Fruit fly (Drosophila melanogaster): ENCODE data around the gene CG7991.

DNA sequence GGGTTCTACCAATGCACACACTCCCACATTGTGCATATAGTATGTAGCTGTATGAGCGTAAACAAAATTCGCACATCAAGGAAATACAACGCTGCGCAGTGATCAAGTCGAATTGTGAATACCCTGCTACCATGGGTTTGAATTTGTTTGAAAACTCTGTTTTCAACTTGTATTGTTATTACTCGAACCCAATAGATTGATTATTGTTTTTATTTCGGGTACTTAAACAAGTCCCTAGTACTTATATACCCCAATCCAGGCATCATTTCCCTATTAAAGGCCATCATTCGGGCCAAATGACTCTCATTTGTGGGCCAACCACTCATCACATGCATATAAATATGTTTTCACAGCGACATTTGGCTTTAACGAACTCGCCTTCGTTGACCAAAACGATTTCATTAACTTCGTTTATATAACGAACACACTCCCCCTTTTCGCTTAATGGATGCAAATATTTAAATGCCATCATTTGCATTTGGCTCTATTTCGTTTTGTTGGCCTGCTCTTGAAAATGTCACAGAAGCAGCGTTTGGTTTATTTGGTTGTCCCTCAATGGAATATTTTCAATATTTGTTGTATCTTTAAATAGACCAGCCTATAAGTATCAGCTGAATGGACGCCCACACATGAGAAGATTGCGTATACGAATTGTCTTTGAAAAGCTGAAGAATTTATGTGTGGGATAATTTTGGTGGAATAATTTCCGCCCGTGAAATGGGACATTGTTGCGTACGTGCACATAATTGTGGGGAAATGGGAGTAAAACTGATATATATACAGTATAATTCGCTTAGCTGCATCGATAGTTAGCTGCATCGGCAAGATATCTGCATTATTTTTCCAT, 65.8 kb downstream of the CG7991 start:
- TF ChIP-seq toe (GFP tag; optimal IDR thresholded peaks at IDR 0.05) (no peak), CG1620 (GFP tag; optimal IDR thresholded peaks at IDR 0.05) (no peak), CG7045 (GFP tag; optimal IDR thresholded peaks at IDR 0.05) (no peak), kay (GFP tag; ENCODE audit: borderline replicate concordance) (no peak), cnc (optimal IDR thresholded peaks at IDR 0.05) (no peak), ovo (GFP tag; optimal IDR thresholded peaks at IDR 0.05) (no peak), CG7101 (tag; optimal IDR thresholded peaks at IDR 0.05) (no peak), Mnt (GFP tag; optimal IDR thresholded peaks at IDR 0.05) (no peak), Clk (GFP tag; optimal IDR thresholded peaks at IDR 0.05) (no peak), pad (GFP tag; optimal IDR thresholded peaks at IDR 0.05) (no peak), CG33017 (tag; optimal IDR thresholded peaks at IDR 0.05) (peak; percentile 44), CG11617 (GFP tag; optimal IDR thresholded peaks at IDR 0.05) (no peak), cic (GFP tag; optimal IDR thresholded peaks at IDR 0.05) (no peak)

All from whole organism, adult.